Fruit fly (Drosophila melanogaster) S2 (cell line): ENCODE data around the gene slgA.

Experiments used
- CG8478 ChIP-seq: fragments of >200 bp; optimal IDR thresholded peaks from 2 replicates; lab custom pipeline; 2018
- CTCF ChIP-seq, 2 experiments: fragments of >200 bp; optimal IDR thresholded peaks; 2 replicates each; lab custom pipeline; 2018

The slgA gene

dm6 chrX:21366311-21366990 lies 7.4 kb upstream of the slgA start:
- TF ChIP-seq CG8478 (lab: Kevin White, UChicago) (no peak), CTCF (optimal IDR thresholded peaks at IDR 0.05; lab: Kevin White, UChicago) (no peak)

dm6 chrX:21367363-21368072 lies 6.3 kb upstream of the slgA start:
- TF ChIP-seq CG8478 (lab: Kevin White, UChicago): no peak
- TF ChIP-seq CTCF (optimal IDR thresholded peaks at IDR 0.05; lab: Kevin White, UChicago): no peak

- TF ChIP-seq CG8478 (lab: Kevin White, UChicago) (no peak), CTCF (optimal IDR thresholded peaks at IDR 0.05; lab: Kevin White, UChicago) (no peak)
Observed at dm6 chrX:21368410-21368918, 5.3 kb upstream of the slgA start.

dm6 chrX:21369149-21369988 lies 4.4 kb upstream of the slgA start:
- TF ChIP-seq CTCF (optimal IDR thresholded peaks at IDR 0.05; lab: Kevin White, UChicago) (no peak), CG8478 (lab: Kevin White, UChicago) (no peak)

- TF ChIP-seq CG8478 (lab: Kevin White, UChicago): no peak
- TF ChIP-seq CTCF (optimal IDR thresholded peaks at IDR 0.05; lab: Kevin White, UChicago): no peak
Observed at dm6 chrX:21375595-21376047, 1.8 kb downstream of the slgA start.

- TF ChIP-seq CTCF (optimal IDR thresholded peaks at IDR 0.05; lab: Kevin White, UChicago): no peak
- no peak for TF ChIP-seq CG8478 (lab: Kevin White, UChicago)
Observed at dm6 chrX:21378344-21378882, 4.6 kb downstream of the slgA start.

dm6 chrX:21387695-21388094 lies 13.9 kb downstream of the slgA start, which contains the start of gene Ddx56:
Ddx56 (minus strand) TSS chrX:21387946.
- TF ChIP-seq CTCF (optimal IDR thresholded peaks at IDR 0.05; lab: Kevin White, UChicago) (no peak), CG8478 (lab: Kevin White, UChicago) (no peak)

dm6 chrX:21388734-21389133 lies 14.9 kb downstream of the slgA start, which contains the start of gene mst:
mst (plus strand) TSS chrX:21388977.
- no peak for TF ChIP-seq CTCF (optimal IDR thresholded peaks at IDR 0.05; lab: Kevin White, UChicago)
- TF ChIP-seq CG8478 (lab: Kevin White, UChicago): no peak

- no peak for TF ChIP-seq CG8478 (lab: Kevin White, UChicago)
- TF ChIP-seq CTCF (optimal IDR thresholded peaks at IDR 0.05; lab: Kevin White, UChicago): no peak
Observed at dm6 chrX:21396860-21397459, 23.2 kb downstream of the slgA start, which contains the start of gene lcs. lcs (minus strand) TSS chrX:21397316.

dm6 chrX:21402672-21403071 lies 28.9 kb downstream of the slgA start, which contains the start of gene whe:
whe (minus strand) TSS chrX:21402772.
- TF ChIP-seq CTCF (optimal IDR thresholded peaks at IDR 0.05; lab: Kevin White, UChicago): no peak
- no peak for TF ChIP-seq CG8478 (lab: Kevin White, UChicago)

- no peak for TF ChIP-seq CG8478 (lab: Kevin White, UChicago)
Observed at dm6 chrX:21429156-21429555, 55.4 kb downstream of the slgA start, which contains the start of gene CG10918. CG10918 (minus strand) TSS chrX:21429256.
